Fruit fly (Drosophila melanogaster): ENCODE data around the gene Nmt.

Nmt gene

dm6 chr3L:8177795-8178564 is at the start of gene Nmt:
Gene Nmt (minus strand): TSS chr3L:8178429.
- TF ChIP-seq CG17801 (GFP tag; optimal IDR thresholded peaks at IDR 0.05; ENCODE audit: partially characterized antibody): no peak

- TF ChIP-seq CG17801 (GFP tag; optimal IDR thresholded peaks at IDR 0.05; ENCODE audit: partially characterized antibody): no peak
These were observed 43.6 kb upstream of the Nmt start, which contains the start of gene CG13678 for dm6 chr3L:8221835-8222234. Gene CG13678 (plus strand): TSS chr3L:8222141.

- no peak for TF ChIP-seq CG17801 (GFP tag; optimal IDR thresholded peaks at IDR 0.05; ENCODE audit: partially characterized antibody)
These were observed 41.5 kb upstream of the Nmt start for dm6 chr3L:8219687-8220086.

- TF ChIP-seq CG17801 (GFP tag; optimal IDR thresholded peaks at IDR 0.05; ENCODE audit: partially characterized antibody): no peak
These were observed 40.7 kb upstream of the Nmt start, which contains the start of gene CG13674 for dm6 chr3L:8218883-8219282. Gene CG13674 (minus strand): TSS chr3L:8218983.

- no peak for TF ChIP-seq CG17801 (GFP tag; optimal IDR thresholded peaks at IDR 0.05; ENCODE audit: partially characterized antibody)
These were observed 36.8 kb upstream of the Nmt start, which contains the start of gene CG8012 for dm6 chr3L:8214980-8215379. Gene CG8012 (plus strand): TSS chr3L:8215280.

dm6 chr3L:8211590-8211989 is 33.4 kb upstream of the Nmt start, which contains the start of gene CG8006:
Gene CG8006 (plus strand): TSS chr3L:8211890.
- no peak for TF ChIP-seq CG17801 (GFP tag; optimal IDR thresholded peaks at IDR 0.05; ENCODE audit: partially characterized antibody)

- no peak for TF ChIP-seq CG17801 (GFP tag; optimal IDR thresholded peaks at IDR 0.05; ENCODE audit: partially characterized antibody)
These were observed 32.4 kb upstream of the Nmt start, which contains the start of gene tut for dm6 chr3L:8210596-8210995. Gene tut (minus strand): TSS chr3L:8210743.

- TF ChIP-seq CG17801 (GFP tag; optimal IDR thresholded peaks at IDR 0.05; ENCODE audit: partially characterized antibody): no peak
These were observed 24.2 kb upstream of the Nmt start, which contains the start of the genes CG7366 and CG13679 for dm6 chr3L:8202317-8202842. Gene CG7366 (minus strand): TSS chr3L:8202417. Gene CG13679 (plus strand): TSS chr3L:8202792.

- TF ChIP-seq CG17801 (GFP tag; optimal IDR thresholded peaks at IDR 0.05; ENCODE audit: partially characterized antibody): peak; percentile 73
These were observed 19.6 kb upstream of the Nmt start, which contains the start of the genes UbcE2M and Dhps for dm6 chr3L:8197779-8198279. Gene UbcE2M (minus strand): TSS chr3L:8197987. Gene Dhps (plus strand): TSS chr3L:8198207.

- TF ChIP-seq CG17801 (GFP tag; optimal IDR thresholded peaks at IDR 0.05; ENCODE audit: partially characterized antibody): no peak
These were observed 14.8 kb upstream of the Nmt start, which contains the start of gene CG7387 for dm6 chr3L:8193016-8193415. Gene CG7387 (minus strand): TSS chr3L:8193116.

- TF ChIP-seq CG17801 (GFP tag; optimal IDR thresholded peaks at IDR 0.05; ENCODE audit: partially characterized antibody): peak; percentile 19
These were observed 12.9 kb upstream of the Nmt start, which contains the start of gene MED24 for dm6 chr3L:8191042-8191613. Gene MED24 (plus strand): TSS chr3L:8191270.

dm6 chr3L:8189234-8189633 is 11.0 kb upstream of the Nmt start:
- no peak for TF ChIP-seq CG17801 (GFP tag; optimal IDR thresholded peaks at IDR 0.05; ENCODE audit: partially characterized antibody)

dm6 chr3L:8187397-8187811 is 9.2 kb upstream of the Nmt start:
- TF ChIP-seq CG17801 (GFP tag; optimal IDR thresholded peaks at IDR 0.05; ENCODE audit: partially characterized antibody): no peak

dm6 chr3L:8186627-8187396 is 8.6 kb upstream of the Nmt start, which contains the start of the genes ERR and Atg18a:
Gene ERR (minus strand): TSS chr3L:8186671.
Gene Atg18a (plus strand): TSS chr3L:8186857.
- TF ChIP-seq CG17801 (GFP tag; optimal IDR thresholded peaks at IDR 0.05; ENCODE audit: partially characterized antibody): peak; percentile 78
